Worm (Caenorhabditis elegans) whole organism, L4/young adult: ENCODE results near the gene F26D11.12.

Experiments used
- W03F9.2 ChIP-seq: fragments of 150-350 bp; optimal IDR thresholded peaks from 2 replicates; lab custom pipeline; 2014; ENCODE audit warnings: missing biosample characterization, missing genetic modification characterization
- dao-5 ChIP-seq: sonication (generic microtip); optimal IDR thresholded peaks from 2 replicates; lab custom pipeline; 2016; ENCODE audit warnings: missing genotype, missing genetic modification characterization, moderate library complexity, missing compliant biosample characterization
- him-1 ChIP-seq: sonication (generic microtip); optimal IDR thresholded peaks from 2 replicates; lab custom pipeline; 2016; ENCODE audit warnings: missing genotype, missing genetic modification reagents, missing genetic modification characterization, missing compliant biosample characterization

F26D11.12 gene

DNA sequence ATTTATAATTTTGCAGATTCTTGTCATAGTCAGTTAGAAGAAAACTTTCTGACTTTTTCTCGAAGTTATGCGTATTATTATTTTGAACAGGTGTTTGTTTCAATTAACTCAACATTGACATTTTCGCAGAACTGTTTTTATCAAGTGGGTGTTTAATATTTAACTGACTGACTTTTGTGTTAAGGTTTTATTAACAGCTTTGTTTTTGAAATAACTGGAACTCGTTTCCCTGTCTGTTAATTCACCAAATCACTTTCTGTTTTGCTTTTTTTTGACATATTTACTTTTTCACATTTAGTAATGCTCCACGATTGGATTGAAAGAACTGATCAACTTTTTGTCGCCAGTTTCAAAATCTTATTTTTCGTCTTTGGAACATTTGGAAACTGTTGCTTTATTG is 29.6 kb downstream of the F26D11.12 start, which contains the start of gene srsx-7:
Gene srsx-7 (plus strand): TSS at position 301 of the 400 bp plus-strand sequence.
- no peak for TF ChIP-seq W03F9.2 (tag; lab: Kevin White, UChicago)
- no peak for TF ChIP-seq him-1
- TF ChIP-seq dao-5 = no peak

DNA sequence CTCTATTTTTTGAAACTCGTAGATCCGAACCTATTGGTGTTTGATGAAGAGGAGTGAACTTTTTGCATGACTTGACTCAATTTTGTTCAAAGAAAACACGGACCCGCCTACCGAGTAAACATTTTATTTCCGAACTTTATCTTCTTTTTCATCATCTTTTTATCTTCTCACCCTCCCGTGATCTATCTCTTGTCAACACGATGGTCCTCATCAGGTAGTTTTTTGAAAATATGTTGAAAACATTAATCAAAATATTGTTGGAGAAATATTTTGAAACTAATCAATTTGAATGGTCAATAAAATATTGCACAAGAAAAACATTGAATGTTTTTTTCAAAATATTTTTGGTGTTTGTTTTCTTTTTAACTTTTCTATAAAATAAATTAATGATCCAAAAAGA is 46.7 kb downstream of the F26D11.12 start:
- TF ChIP-seq W03F9.2 (tag; lab: Kevin White, UChicago) = no peak
- no peak for TF ChIP-seq dao-5
- no peak for TF ChIP-seq him-1
